Worm (Caenorhabditis elegans) whole organism, L4 larva: ENCODE data around the gene wrt-1.

Experiments used
- R02D3.7 ChIP-seq: fragments of 150-350 bp; sonication (generic microtip); optimal IDR thresholded peaks from 3 replicates; lab custom pipeline; 2014; ENCODE audit warnings: missing biosample characterization, missing genetic modification characterization
- Y48G9A.11 ChIP-seq: fragments of 200-800 bp; sonication (Bioruptor generic); IDR thresholded peaks from 2 replicates; pipeline ENCODE4 v1.3.6; 2022; ENCODE audit warnings: missing genetic modification reagents, missing genetic modification characterization, missing compliant biosample characterization
- Y5F2A.4 ChIP-seq: fragments of 200-800 bp; sonication (Bioruptor generic); optimal IDR thresholded peaks from 2 replicates; lab custom pipeline; 2018; ENCODE audit warnings: mild to moderate bottlenecking, missing genetic modification characterization, missing compliant biosample characterization
- aha-1 ChIP-seq: fragments of 150-350 bp; peaks from one replicate; lab custom pipeline; 2014; ENCODE audit warnings: missing biosample characterization, missing genetic modification characterization
- aly-2 ChIP-seq: sonication (generic microtip); optimal IDR thresholded peaks from 2 replicates; lab custom pipeline; 2018; ENCODE audit warnings: missing biosample characterization, missing genetic modification characterization
- ama-1 ChIP-seq: fragments of 150-350 bp; optimal IDR thresholded peaks from 2 replicates; lab custom pipeline; 2014; ENCODE audit warnings: inconsistent platforms, mixed read lengths
- ceh-62 ChIP-seq: sonication (generic microtip); optimal IDR thresholded peaks from 2 replicates; lab custom pipeline; 2017; ENCODE audit warnings: missing biosample characterization, missing genetic modification characterization
- cey-2 ChIP-seq: sonication (generic microtip); optimal IDR thresholded peaks from 3 replicates; lab custom pipeline; 2017; ENCODE audit warnings: missing genetic modification characterization, mild to moderate bottlenecking, missing compliant biosample characterization, antibody characterized with exemption, borderline replicate concordance; ENCODE audit not compliant: insufficient read depth
- daf-16 ChIP-seq, 3 experiments: sonication (generic microtip); optimal IDR thresholded peaks; 2 replicates each; lab custom pipeline; 2016 to 2017; ENCODE audit warnings: missing genetic modification characterization in 3 of 3, missing genetic modification reagents in 3 of 3, mild to moderate bottlenecking in 2 of 3, missing compliant biosample characterization in 2 of 3, missing biosample characterization in 1 of 3, moderate library complexity in 1 of 3
- daf-8 ChIP-seq: fragments of 200-800 bp; sonication (Bioruptor generic); IDR thresholded peaks from 2 replicates; pipeline ENCODE4 v1.3.6; 2022; ENCODE audit warnings: missing genetic modification characterization, missing compliant biosample characterization
- dmd-8 ChIP-seq: fragments of 200-800 bp; sonication (Bioruptor generic); IDR thresholded peaks from 2 replicates; pipeline ENCODE4 v1.3.6; 2022; ENCODE audit warnings: missing genetic modification characterization, missing compliant biosample characterization
- dve-1 ChIP-seq: sonication (generic microtip); optimal IDR thresholded peaks from 2 replicates; lab custom pipeline; 2017; ENCODE audit warnings: antibody characterized with exemption, mild to moderate bottlenecking, missing genetic modification characterization, missing compliant biosample characterization; ENCODE audit not compliant: insufficient read depth
- fkh-10 ChIP-seq: fragments of 150-350 bp; optimal IDR thresholded peaks from 2 replicates; lab custom pipeline; 2014; ENCODE audit warnings: missing biosample characterization, missing genetic modification reagents, missing genetic modification characterization
- fos-1 ChIP-seq: fragments of 150-350 bp; optimal IDR thresholded peaks from 2 replicates; lab custom pipeline; 2014; ENCODE audit warnings: missing biosample characterization, missing genetic modification characterization
- gei-8 ChIP-seq: fragments of 200-800 bp; sonication (Bioruptor generic); optimal IDR thresholded peaks from 2 replicates; lab custom pipeline; 2018; ENCODE audit warnings: mild to moderate bottlenecking, missing genetic modification characterization, missing compliant biosample characterization
- hlh-11 ChIP-seq: fragments of 200-800 bp; sonication (Bioruptor generic); optimal IDR thresholded peaks from 2 replicates; lab custom pipeline; 2018; ENCODE audit warnings: mild to moderate bottlenecking, missing genetic modification characterization, missing compliant biosample characterization
- hmg-1.1 ChIP-seq: fragments of 200-800 bp; sonication (Bioruptor generic); IDR thresholded peaks from 2 replicates; pipeline ENCODE4 v1.3.6; 2022; ENCODE audit warnings: missing genetic modification reagents, missing genetic modification characterization, missing compliant biosample characterization
- jun-1 ChIP-seq: fragments of 150-350 bp; optimal IDR thresholded peaks from 2 replicates; lab custom pipeline; 2014; ENCODE audit warnings: missing biosample characterization, missing genetic modification reagents, missing genetic modification characterization
- lim-7 ChIP-seq: fragments of 200-800 bp; sonication (Bioruptor generic); IDR thresholded peaks from 2 replicates; pipeline ENCODE4 v1.3.6; 2022; ENCODE audit warnings: missing genetic modification characterization, missing compliant biosample characterization
- lin-15B ChIP-seq: fragments of 150-350 bp; sonication (generic microtip); optimal IDR thresholded peaks from 3 replicates; lab custom pipeline; 2014; ENCODE audit warnings: missing biosample characterization, missing genetic modification characterization
- mdl-1 ChIP-seq, 2 experiments: fragments of 150-350 bp in 1 of 2; sonication (generic microtip) in 1 of 2; optimal IDR thresholded peaks; 2 replicates each; lab custom pipeline; 2014 to 2017; ENCODE audit warnings: missing biosample characterization in 2 of 2, missing genetic modification characterization in 2 of 2
- mdt-29 ChIP-seq: fragments of 200-800 bp; sonication (Bioruptor generic); IDR thresholded peaks from 2 replicates; pipeline ENCODE4 v1.3.6; 2022; ENCODE audit warnings: missing genetic modification reagents, missing genetic modification characterization, missing compliant biosample characterization
- mes-2 ChIP-seq: sonication (generic microtip); optimal IDR thresholded peaks from 2 replicates; lab custom pipeline; 2016; ENCODE audit warnings: missing genotype, mild to moderate bottlenecking, missing genetic modification characterization, missing compliant biosample characterization; ENCODE audit not compliant: poor library complexity, severe bottlenecking
- nhr-102 ChIP-seq: sonication (generic microtip); optimal IDR thresholded peaks from 2 replicates; lab custom pipeline; 2016; ENCODE audit warnings: mild to moderate bottlenecking, missing genetic modification characterization, moderate library complexity, missing compliant biosample characterization
- nhr-111 ChIP-seq: fragments of 200-800 bp; sonication (Bioruptor generic); optimal IDR thresholded peaks from 2 replicates; lab custom pipeline; 2018; ENCODE audit warnings: mild to moderate bottlenecking, missing genetic modification characterization, missing compliant biosample characterization
- nhr-28 ChIP-seq: fragments of 150-350 bp; optimal IDR thresholded peaks from 2 replicates; lab custom pipeline; 2014; ENCODE audit warnings: missing biosample characterization, missing genetic modification characterization
- nhr-42 ChIP-seq: fragments of 200-800 bp; sonication (Bioruptor generic); IDR thresholded peaks from 2 replicates; pipeline ENCODE4 v1.3.6; 2022; ENCODE audit warnings: missing genetic modification characterization, missing compliant biosample characterization
- nhr-48 ChIP-seq: sonication (generic microtip); optimal IDR thresholded peaks from 2 replicates; lab custom pipeline; 2016; ENCODE audit warnings: mild to moderate bottlenecking, missing genetic modification characterization, missing compliant biosample characterization
- nhr-76 ChIP-seq: fragments of 150-350 bp; optimal IDR thresholded peaks from 2 replicates; lab custom pipeline; 2014; ENCODE audit warnings: missing biosample characterization, missing genetic modification characterization
- php-3 ChIP-seq: fragments of 200-800 bp; sonication (Bioruptor generic); IDR thresholded peaks from 2 replicates; pipeline ENCODE4 v1.3.6; 2022; ENCODE audit warnings: missing genetic modification reagents, missing genetic modification characterization, missing compliant biosample characterization
- pqm-1 ChIP-seq: sonication (generic microtip); optimal IDR thresholded peaks from 2 replicates; lab custom pipeline; 2017; ENCODE audit warnings: missing biosample characterization, missing genetic modification characterization
- saeg-2 ChIP-seq: fragments of 200-800 bp; sonication (Bioruptor generic); IDR thresholded peaks from 2 replicates; pipeline ENCODE4 v1.3.6; 2022; ENCODE audit warnings: missing genetic modification reagents, missing genetic modification characterization, missing compliant biosample characterization
- snpc-4 ChIP-seq: fragments of 150-350 bp; optimal IDR thresholded peaks from 2 replicates; lab custom pipeline; 2014; ENCODE audit warnings: missing biosample characterization, missing genetic modification characterization
- unc-62 ChIP-seq, 3 experiments: fragments of 150-350 bp in 1 of 3; sonication (generic microtip); optimal IDR thresholded peaks in 2 of 3; peaks in 1 of 3; 1 replicate in 1 of 3; 2 replicates in 2 of 3; lab custom pipeline; 2014 to 2017; ENCODE audit warnings: missing biosample characterization in 3 of 3, missing genetic modification characterization in 3 of 3, missing genetic modification reagents in 3 of 3, missing genotype in 1 of 3
- zip-11 ChIP-seq: fragments of 200-800 bp; sonication (Bioruptor generic); IDR thresholded peaks from 2 replicates; pipeline ENCODE4 v1.3.6; 2022; ENCODE audit warnings: missing genetic modification characterization, missing compliant biosample characterization
- zip-2 ChIP-seq: fragments of 150-350 bp; optimal IDR thresholded peaks from 2 replicates; lab custom pipeline; 2014; ENCODE audit warnings: missing biosample characterization, missing genetic modification characterization

The wrt-1 gene

DNA sequence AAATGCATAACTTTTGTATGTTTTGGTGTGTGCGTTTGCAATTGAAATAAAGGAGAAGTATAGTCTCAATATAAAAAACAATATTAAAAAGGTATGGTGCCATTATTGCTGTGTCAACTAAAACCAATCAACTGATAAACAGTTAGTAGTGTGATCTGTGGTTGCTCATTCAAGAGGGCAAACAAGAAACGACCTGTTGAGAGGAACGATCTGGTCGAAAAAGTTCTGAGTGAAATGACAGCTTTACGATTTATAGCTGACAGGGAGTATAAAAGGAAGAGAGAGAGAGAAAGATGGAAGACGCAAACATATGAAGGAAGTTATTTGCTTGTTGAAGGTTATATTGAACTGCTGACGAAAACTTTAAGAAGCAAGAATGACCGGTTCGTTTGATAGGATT, 27.2 kb downstream of the wrt-1 start (continued):
- TF ChIP-seq mes-2 (tag; lab: Kevin White, UChicago) (no peak), dmd-8 (no peak), php-3 (peak; percentile 35; the same call in 1 of the 2 replicates), hlh-11 (tag; lab: Kevin White, UChicago) (peak; percentile 66), ama-1 (no peak), hmg-1.1 (GFP tag; lab: Robert Waterston, UW) (no peak), aha-1 (no peak), aly-2 (tag; lab: Kevin White, UChicago) (no peak), cey-2 (no peak), saeg-2 (GFP tag; lab: Robert Waterston, UW) (no peak), mdt-29 (no peak), ceh-62 (tag; lab: Kevin White, UChicago) (no peak), zip-11 (no peak), snpc-4 (tag; lab: Kevin White, UChicago) (no peak), daf-8 (GFP tag; lab: Robert Waterston, UW) (no peak), Y48G9A.11 (GFP tag; lab: Robert Waterston, UW) (no peak), mdl-1 (tag; optimal IDR thresholded peaks at IDR 0.05; lab: Kevin White, UChicago) (peak in 1 of 2 experiments; percentile 33), nhr-111 (GFP tag; lab: Kevin White, UChicago) (no peak), nhr-28 (tag; lab: Kevin White, UChicago) (peak; percentile 30), pqm-1 (tag; lab: Kevin White, UChicago) (no peak), fos-1 (tag; lab: Kevin White, UChicago) (no peak), daf-16 (GFP tag; optimal IDR thresholded peaks at IDR 0.05; lab: Kevin White, UChicago) (no peak), daf-16 (tag; optimal IDR thresholded peaks at IDR 0.05; lab: Kevin White, UChicago) (peak; percentile 77), dve-1 (tag; lab: Kevin White, UChicago) (peak; percentile 79)

DNA sequence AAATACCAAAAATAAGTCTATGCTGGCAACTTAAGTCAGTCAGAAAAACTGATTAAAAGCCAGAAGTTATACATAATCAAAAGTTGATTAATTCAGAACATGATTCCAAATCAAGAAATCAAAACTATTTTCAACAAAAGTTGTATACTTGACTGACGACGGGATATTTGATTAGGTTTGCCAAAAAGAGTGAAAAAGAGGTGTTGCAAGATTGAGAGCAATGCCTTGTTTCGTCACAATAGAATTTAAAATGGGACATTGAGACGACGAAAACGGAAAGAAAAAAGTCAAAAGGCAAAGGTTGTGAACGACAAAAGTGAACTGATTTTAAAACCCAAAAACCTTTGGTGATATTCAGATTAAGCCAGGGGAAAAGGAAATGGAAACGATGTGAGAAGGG, 28.1 kb downstream of the wrt-1 start:
- TF ChIP-seq fkh-10 (GFP tag; lab: Kevin White, UChicago) (peak; percentile 92), gei-8 (no peak)

DNA sequence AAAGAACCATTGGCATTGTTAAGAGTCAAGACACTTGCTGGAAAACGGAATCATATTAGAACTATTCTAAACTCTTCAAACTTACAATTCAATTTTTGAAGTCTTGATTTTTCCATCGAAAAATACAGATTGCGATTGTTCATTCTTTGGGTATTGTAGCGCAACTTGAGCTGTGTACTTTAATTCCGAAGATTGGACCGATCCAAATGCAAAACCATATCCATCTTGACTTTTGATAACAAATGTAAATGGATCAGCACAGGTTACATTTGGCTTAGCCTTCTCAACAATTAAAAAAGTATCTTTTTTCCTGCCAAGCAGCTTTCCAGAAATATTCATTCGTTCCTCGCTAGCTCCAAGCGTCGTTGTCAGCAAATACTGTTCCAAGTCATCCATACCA, 30.0 kb downstream of the wrt-1 start:
- TF ChIP-seq nhr-102 (tag; lab: Kevin White, UChicago) (no peak), jun-1 (tag; lab: Kevin White, UChicago) (no peak), nhr-28 (tag; lab: Kevin White, UChicago) (no peak), zip-2 (tag; lab: Kevin White, UChicago) (no peak), Y5F2A.4 (GFP tag; lab: Kevin White, UChicago) (no peak), unc-62 (GFP tag; optimal IDR thresholded peaks at IDR 0.05 in 1 of 2; lab: Kevin White, UChicago) (peak in 1 of 2 experiments; percentile 96), unc-62 (tag; optimal IDR thresholded peaks at IDR 0.05; lab: Kevin White, UChicago) (no peak), nhr-48 (tag; lab: Kevin White, UChicago) (no peak), nhr-42 (GFP tag; lab: Robert Waterston, UW) (no peak)

DNA sequence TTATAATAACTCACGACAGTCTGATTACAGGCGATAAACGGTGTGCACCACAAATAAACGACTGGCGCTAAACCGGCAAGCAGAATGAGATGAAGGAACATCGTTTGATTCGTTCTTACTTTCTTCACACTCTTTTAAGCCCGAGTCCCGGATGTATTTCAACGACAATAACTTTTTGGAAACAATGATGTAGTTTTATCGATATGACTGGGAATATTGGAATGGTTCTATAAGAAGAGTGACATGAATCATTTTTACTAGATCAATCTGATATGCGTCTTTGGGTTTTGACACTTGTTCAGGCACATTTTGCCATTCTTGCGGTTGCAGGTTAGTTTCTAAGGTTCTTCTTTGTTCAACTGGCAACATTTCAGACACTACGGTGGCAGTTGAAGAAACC, 30.7 kb downstream of the wrt-1 start, which contains the start of the genes ZK1290.11 and ZK1290.1:
TSS of gene ZK1290.11 (minus strand) at position 101 of the 400 bp plus-strand sequence.
TSS of gene ZK1290.1 (plus strand) at position 271 of the 400 bp plus-strand sequence.
- TF ChIP-seq aha-1 (no peak), nhr-76 (tag; lab: Kevin White, UChicago) (no peak), nhr-28 (tag; lab: Kevin White, UChicago) (no peak), R02D3.7 (tag; lab: Kevin White, UChicago) (no peak), Y5F2A.4 (GFP tag; lab: Kevin White, UChicago) (no peak), lin-15B (tag; lab: Kevin White, UChicago) (no peak), lim-7 (no peak)
